Worm (Caenorhabditis elegans) whole organism, midembryonic: ENCODE results near the gene F35H12.6.

Experiments
- T22C8.4 ChIP-seq: fragments of 200-800 bp; sonication (Bioruptor generic); IDR thresholded peaks from 2 replicates; pipeline ENCODE4 v1.3.6; 2022; ENCODE audit warnings: missing genetic modification characterization, missing compliant biosample characterization
- cog-1 ChIP-seq: sonication (generic microtip); optimal IDR thresholded peaks from 2 replicates; lab custom pipeline; 2016; ENCODE audit warnings: missing genetic modification characterization, missing compliant biosample characterization
- flt-1 ChIP-seq: fragments of 200-800 bp; sonication (Bioruptor generic); IDR thresholded peaks from 2 replicates; pipeline ENCODE4 v1.3.6; 2022; ENCODE audit warnings: missing genetic modification characterization, missing compliant biosample characterization
- klf-2 ChIP-seq: fragments of 200-800 bp; sonication (Bioruptor generic); conservative IDR thresholded peaks from 2 replicates; pipeline ENCODE4 v1.3.6; 2022; ENCODE audit warnings: missing genetic modification reagents, missing genetic modification characterization, missing compliant biosample characterization
- med-1 ChIP-seq: sonication (generic microtip); optimal IDR thresholded peaks from 2 replicates; lab custom pipeline; 2017; ENCODE audit warnings: missing genetic modification characterization, mild to moderate bottlenecking, missing compliant biosample characterization, antibody characterized with exemption, missing genetic modification reagents; ENCODE audit not compliant: insufficient read depth
- ref-1 ChIP-seq: fragments of 200-800 bp; sonication (Bioruptor generic); conservative IDR thresholded peaks from 2 replicates; pipeline ENCODE4 v1.3.6; 2022; ENCODE audit warnings: missing genetic modification reagents, missing genetic modification characterization, missing compliant biosample characterization
- tab-1 ChIP-seq: fragments of 200-800 bp; sonication (Bioruptor generic); IDR thresholded peaks from 2 replicates; pipeline ENCODE4 v1.3.6; 2022; ENCODE audit warnings: missing genetic modification characterization, missing compliant biosample characterization
- ztf-23 ChIP-seq: fragments of 200-800 bp; sonication (Bioruptor generic); IDR thresholded peaks from 2 replicates; pipeline ENCODE4 v1.3.6; 2022; ENCODE audit warnings: missing genetic modification reagents, missing genetic modification characterization, missing compliant biosample characterization
- ztf-29 ChIP-seq: fragments of 200-800 bp; sonication (Bioruptor generic); IDR thresholded peaks from 2 replicates; pipeline ENCODE4 v1.3.6; 2022; ENCODE audit warnings: missing genetic modification reagents, missing genetic modification characterization, missing compliant biosample characterization

DNA sequence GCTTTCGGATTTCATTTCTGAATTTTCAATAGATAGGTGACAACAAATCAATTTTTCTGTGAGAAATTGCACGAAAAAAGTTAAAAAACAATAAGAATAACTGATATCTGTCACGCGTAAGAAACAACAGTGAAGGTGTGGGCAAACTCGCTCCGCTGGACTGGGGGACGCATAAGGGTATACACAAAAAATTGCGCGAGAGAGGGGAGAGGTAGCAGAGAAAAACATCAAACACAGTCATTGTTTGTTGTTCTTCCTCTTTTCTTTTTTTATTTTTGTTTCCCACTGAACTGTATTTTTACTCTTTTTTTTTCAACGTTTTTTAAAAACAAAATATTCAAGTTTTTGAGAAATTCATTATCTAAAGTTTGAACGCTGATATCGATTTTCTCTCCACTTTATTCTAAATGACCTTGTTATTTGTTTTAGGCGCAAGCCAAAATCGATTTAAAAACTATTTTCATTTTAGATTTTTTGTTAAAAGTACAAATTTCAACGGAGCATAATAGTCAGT, 11.5 kb downstream of the F35H12.6 start, which contains the start of the genes pifk-1 and tbc-11:
- TF ChIP-seq cog-1 (no peak), ztf-23 (GFP tag; lab: Robert Waterston, UW) (no peak), ztf-29 (GFP tag; lab: Robert Waterston, UW) (no peak), klf-2 (GFP tag; lab: Robert Waterston, UW) (no peak), ref-1 (no peak), tab-1 (GFP tag; lab: Robert Waterston, UW) (no peak), T22C8.4 (GFP tag; lab: Robert Waterston, UW) (no peak), flt-1 (GFP tag; lab: Robert Waterston, UW) (no peak), med-1 (no peak)
